Fruit fly (Drosophila melanogaster) whole organism, embryonic: ENCODE measurements around the gene CG46462.

Source experiments
- CG10267 ChIP-seq: fragments of 200-800 bp; sonication (Bioruptor generic); optimal IDR thresholded peaks from 2 replicates; lab custom pipeline; 2018; ENCODE audit warnings: missing biosample characterization, mild to moderate bottlenecking, missing genetic modification characterization, moderate library complexity
- CG10366 ChIP-seq: fragments of 200-800 bp; sonication (Bioruptor generic); IDR thresholded peaks from 2 replicates; pipeline ENCODE4 v1.3.6; 2022; ENCODE audit warnings: missing biosample characterization, missing genetic modification characterization
- CG10543 ChIP-seq: fragments of 200-800 bp; sonication (Bioruptor generic); optimal IDR thresholded peaks from 3 replicates; lab custom pipeline; 2017; ENCODE audit warnings: missing biosample characterization, mild to moderate bottlenecking, missing genetic modification characterization, moderate library complexity
- CG11695 ChIP-seq: fragments of 200-800 bp; sonication (Bioruptor generic); IDR thresholded peaks from 3 replicates; pipeline ENCODE4 v1.3.6; 2022; ENCODE audit warnings: missing biosample characterization, missing genetic modification characterization
- CG12236 ChIP-seq: fragments of 200-800 bp; sonication (Bioruptor generic); optimal IDR thresholded peaks from 2 replicates; lab custom pipeline; 2016; ENCODE audit warnings: missing biosample characterization, missing genetic modification characterization
- CG12942 ChIP-seq: fragments of 200-800 bp; sonication (Bioruptor generic); optimal IDR thresholded peaks from 3 replicates; lab custom pipeline; 2016; ENCODE audit warnings: missing biosample characterization, missing genetic modification characterization
- CG14014 ChIP-seq: fragments of 200-800 bp; sonication (Bioruptor generic); IDR thresholded peaks from 2 replicates; pipeline ENCODE4 v1.3.6; 2022; ENCODE audit warnings: missing biosample characterization, missing genetic modification characterization
- CG14667 ChIP-seq: fragments of 200-800 bp; sonication (Bioruptor generic); IDR thresholded peaks from 2 replicates; pipeline ENCODE4 v1.3.6; 2022; ENCODE audit warnings: missing biosample characterization, missing genetic modification characterization
- CG14860 ChIP-seq: fragments of 200-800 bp; sonication (Bioruptor generic); IDR thresholded peaks from 3 replicates; pipeline ENCODE4 v1.3.6; 2022; ENCODE audit warnings: missing biosample characterization, missing genetic modification characterization; ENCODE audit not compliant: partially characterized antibody
- CG1603 ChIP-seq: fragments of 200-800 bp; sonication (Bioruptor generic); optimal IDR thresholded peaks from 2 replicates; lab custom pipeline; 2019; ENCODE audit warnings: missing biosample characterization, mild to moderate bottlenecking, missing genetic modification characterization, moderate library complexity
- CG18262 ChIP-seq: fragments of 200-800 bp; optimal IDR thresholded peaks from 3 replicates; lab custom pipeline; 2019; ENCODE audit warnings: missing biosample characterization, mild to moderate bottlenecking, missing genetic modification characterization, moderate library complexity
- CG3838 ChIP-seq: fragments of 200-800 bp; sonication (Bioruptor generic); optimal IDR thresholded peaks from 3 replicates; lab custom pipeline; 2016; ENCODE audit warnings: missing biosample characterization, missing genetic modification characterization
- CG3847 ChIP-seq: fragments of 200-800 bp; sonication (Bioruptor generic); IDR thresholded peaks from 2 replicates; pipeline ENCODE4 v1.3.6; 2022; ENCODE audit warnings: missing biosample characterization, missing genetic modification characterization
- CG4730 ChIP-seq: fragments of 200-800 bp; sonication (Bioruptor generic); IDR thresholded peaks from 2 replicates; pipeline ENCODE4 v1.3.6; 2022; ENCODE audit warnings: missing biosample characterization, missing genetic modification characterization
- CG7745 ChIP-seq: fragments of 200-800 bp; sonication (Bioruptor generic); optimal IDR thresholded peaks from 2 replicates; lab custom pipeline; 2018; ENCODE audit warnings: missing biosample characterization, mild to moderate bottlenecking, missing genetic modification characterization, moderate library complexity
- CG8281 ChIP-seq: fragments of 200-800 bp; sonication (Bioruptor generic); optimal IDR thresholded peaks from 2 replicates; lab custom pipeline; 2018; ENCODE audit warnings: missing biosample characterization, mild to moderate bottlenecking, missing genetic modification characterization, moderate library complexity
- CG9727 ChIP-seq: fragments of 200-800 bp; sonication (Bioruptor generic); optimal IDR thresholded peaks from 3 replicates; lab custom pipeline; 2017; ENCODE audit warnings: missing biosample characterization, mild to moderate bottlenecking, missing genetic modification characterization
- CG9932 ChIP-seq: fragments of 200-800 bp; sonication (Bioruptor generic); IDR thresholded peaks from 2 replicates; pipeline ENCODE4 v1.3.6; 2022; ENCODE audit warnings: missing biosample characterization, missing genetic modification characterization
- CHES-1-like ChIP-seq: fragments of 200-800 bp; sonication (Bioruptor generic); optimal IDR thresholded peaks from 2 replicates; lab custom pipeline; 2016; ENCODE audit warnings: missing biosample characterization, missing genetic modification characterization
- Dbx ChIP-seq: fragments of 200-800 bp; sonication (Bioruptor generic); IDR thresholded peaks from 3 replicates; pipeline ENCODE4 v1.3.6; 2022; ENCODE audit warnings: missing biosample characterization, missing genetic modification characterization
- Dip3 ChIP-seq: fragments of 200-800 bp; sonication (Bioruptor generic); optimal IDR thresholded peaks from 3 replicates; lab custom pipeline; 2016; ENCODE audit warnings: missing biosample characterization, missing genetic modification characterization
- H2.0 ChIP-seq: fragments of 200-800 bp; sonication (Bioruptor generic); IDR thresholded peaks from 2 replicates; pipeline ENCODE4 v1.3.6; 2022; ENCODE audit warnings: missing biosample characterization, missing genetic modification characterization
- Hr51 ChIP-seq, 2 experiments: fragments of 200-800 bp; sonication (Bioruptor generic); optimal IDR thresholded peaks; 2 replicates in 1 of 2; 3 replicates in 1 of 2; lab custom pipeline; 2016 to 2018; ENCODE audit warnings: missing biosample characterization in 2 of 2, missing genetic modification characterization in 2 of 2, mild to moderate bottlenecking in 1 of 2, moderate library complexity in 1 of 2
- Hsf ChIP-seq: fragments of 200-800 bp; sonication (Bioruptor generic); optimal IDR thresholded peaks from 3 replicates; lab custom pipeline; 2016; ENCODE audit warnings: missing biosample characterization, missing genetic modification characterization
- Med ChIP-seq: fragments of 200-800 bp; sonication (Bioruptor generic); peaks from one replicate; lab custom pipeline; 2016; ENCODE audit warnings: missing biosample characterization, missing genetic modification characterization, mild to moderate bottlenecking, inconsistent platforms, moderate library complexity
- Neu2 ChIP-seq: fragments of 200-800 bp; sonication (Bioruptor generic); optimal IDR thresholded peaks from 3 replicates; lab custom pipeline; 2016; ENCODE audit warnings: missing biosample characterization, missing genetic modification characterization, borderline replicate concordance
- Opbp ChIP-seq: fragments of 200-800 bp; sonication (Bioruptor generic); IDR thresholded peaks from 3 replicates; pipeline ENCODE4 v1.3.6; 2022; ENCODE audit warnings: missing biosample characterization, missing genetic modification characterization; ENCODE audit not compliant: partially characterized antibody
- Sox102F ChIP-seq: fragments of 200-800 bp; sonication (Bioruptor generic); optimal IDR thresholded peaks from 2 replicates; lab custom pipeline; 2018; ENCODE audit warnings: missing biosample characterization, mild to moderate bottlenecking, missing genetic modification characterization, moderate library complexity
- Vsx1 ChIP-seq: fragments of 200-800 bp; sonication (Bioruptor generic); optimal IDR thresholded peaks from 2 replicates; lab custom pipeline; 2017; ENCODE audit warnings: missing biosample characterization, mild to moderate bottlenecking, missing genetic modification characterization, missing genetic modification reagents
- Xrp1 ChIP-seq: fragments of 200-800 bp; sonication (Bioruptor generic); IDR thresholded peaks from 2 replicates; pipeline ENCODE4 v1.3.6; 2022; ENCODE audit warnings: missing biosample characterization, missing genetic modification characterization
- az2 ChIP-seq: fragments of 200-800 bp; sonication (Bioruptor generic); optimal IDR thresholded peaks from 3 replicates; lab custom pipeline; 2016; ENCODE audit warnings: missing biosample characterization, missing genetic modification characterization
- bcd ChIP-seq: fragments of 200-800 bp; sonication (Bioruptor generic); optimal IDR thresholded peaks from 2 replicates; lab custom pipeline; 2017; ENCODE audit warnings: missing biosample characterization, mild to moderate bottlenecking, missing genetic modification characterization
- chn ChIP-seq: fragments of 200-800 bp; sonication (Bioruptor generic); optimal IDR thresholded peaks from 2 replicates; lab custom pipeline; 2016; ENCODE audit warnings: missing biosample characterization, missing genetic modification characterization
- dmrt99B ChIP-seq: fragments of 200-800 bp; sonication (Bioruptor generic); optimal IDR thresholded peaks from 2 replicates; lab custom pipeline; 2018; ENCODE audit warnings: missing biosample characterization, mild to moderate bottlenecking, missing genetic modification characterization, moderate library complexity
- dpn ChIP-seq, 2 experiments: fragments of 200-800 bp; sonication (Bioruptor generic); optimal IDR thresholded peaks; 3 replicates each; lab custom pipeline; 2016; ENCODE audit warnings: missing biosample characterization in 2 of 2, missing genetic modification characterization in 2 of 2
- ems ChIP-seq: fragments of 200-800 bp; sonication (Bioruptor generic); optimal IDR thresholded peaks from 3 replicates; lab custom pipeline; 2016; ENCODE audit warnings: missing biosample characterization, missing genetic modification characterization
- gem ChIP-seq: fragments of 200-800 bp; sonication (Bioruptor generic); optimal IDR thresholded peaks from 2 replicates; lab custom pipeline; 2019; ENCODE audit warnings: missing biosample characterization, mild to moderate bottlenecking, missing genetic modification characterization, moderate library complexity
- gsb-n ChIP-seq: fragments of 200-800 bp; sonication (Bioruptor generic); optimal IDR thresholded peaks from 3 replicates; lab custom pipeline; 2018; ENCODE audit warnings: missing biosample characterization, mild to moderate bottlenecking, missing genetic modification characterization
- ken ChIP-seq: fragments of 200-800 bp; sonication (Bioruptor generic); IDR thresholded peaks from 3 replicates; pipeline ENCODE4 v1.3.6; 2022; ENCODE audit warnings: missing biosample characterization, missing genetic modification characterization
- lilli ChIP-seq: fragments of 200-800 bp; sonication (Bioruptor generic); optimal IDR thresholded peaks from 3 replicates; lab custom pipeline; 2016; ENCODE audit warnings: missing biosample characterization, missing genetic modification characterization
- otp ChIP-seq: fragments of 200-800 bp; sonication (Bioruptor generic); IDR thresholded peaks from 3 replicates; pipeline ENCODE4, ENCODE4 v1.3.6; 2022; ENCODE audit warnings: missing biosample characterization, missing genetic modification characterization
- pfk ChIP-seq: fragments of 200-800 bp; sonication (Bioruptor generic); optimal IDR thresholded peaks from 2 replicates; lab custom pipeline; 2018; ENCODE audit warnings: missing biosample characterization, mild to moderate bottlenecking, missing genetic modification characterization, moderate library complexity
- prd ChIP-seq, 3 experiments: fragments of >200 bp in 2 of 3; fragments of 200-800 bp in 1 of 3; sonication (Bioruptor generic) in 1 of 3; optimal IDR thresholded peaks in 2 of 3; IDR thresholded peaks in 1 of 3; 2 replicates in 2 of 3; 3 replicates in 1 of 3; pipeline versions ENCODE4 v1.3.6 to Lab custom; 2017 to 2022; ENCODE audit warnings: missing biosample characterization in 1 of 3, missing genetic modification characterization in 1 of 3
- ranshi ChIP-seq: fragments of 200-800 bp; sonication (Bioruptor generic); IDR thresholded peaks from 2 replicates; pipeline ENCODE4 v1.3.6; 2022; ENCODE audit warnings: missing biosample characterization, missing genetic modification characterization
- row ChIP-seq: fragments of 200-800 bp; sonication (Bioruptor generic); IDR thresholded peaks from 3 replicates; pipeline ENCODE4 v1.3.6; 2022; ENCODE audit warnings: missing biosample characterization, missing genetic modification characterization
- slbo ChIP-seq: fragments of 200-800 bp; sonication (Bioruptor generic); IDR thresholded peaks from 2 replicates; pipeline ENCODE4 v1.3.6; 2022; ENCODE audit warnings: missing biosample characterization, missing genetic modification characterization
- slp2 ChIP-seq: fragments of 200-800 bp; sonication (Bioruptor generic); optimal IDR thresholded peaks from 2 replicates; lab custom pipeline; 2016; ENCODE audit warnings: missing biosample characterization, missing genetic modification characterization
- tio ChIP-seq: fragments of 200-800 bp; sonication (Bioruptor generic); optimal IDR thresholded peaks from 2 replicates; lab custom pipeline; 2017; ENCODE audit warnings: missing biosample characterization, missing genetic modification characterization, inconsistent platforms
- toy ChIP-seq: fragments of 200-800 bp; sonication (Bioruptor generic); IDR thresholded peaks from 2 replicates; pipeline ENCODE4 v1.3.6; 2022; ENCODE audit warnings: missing biosample characterization, missing genetic modification characterization
- zfh2 ChIP-seq: fragments of 200-800 bp; sonication (Bioruptor generic); optimal IDR thresholded peaks from 2 replicates; lab custom pipeline; 2016; ENCODE audit warnings: missing biosample characterization, missing genetic modification characterization

Gene CG46462

DNA sequence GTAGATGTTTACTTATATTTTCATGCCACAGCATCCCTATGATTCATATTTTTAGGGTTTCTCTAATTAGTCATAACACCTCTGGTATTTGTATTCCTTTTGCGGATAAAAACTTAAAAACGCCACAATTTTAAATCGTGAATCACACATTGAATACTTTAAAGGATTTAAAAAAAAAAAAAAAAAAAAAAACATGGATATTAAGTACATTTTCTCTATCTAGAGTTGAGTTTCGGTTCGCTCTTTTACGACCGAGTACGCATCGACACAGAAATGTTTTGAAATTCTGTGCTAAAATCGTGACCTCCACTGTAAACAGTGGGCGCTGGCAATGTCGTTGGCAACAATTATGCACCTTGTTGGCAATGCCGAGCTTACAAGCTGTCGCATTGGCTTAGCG lies 26.1 kb upstream of the CG46462 start (continued):
- no peak for TF ChIP-seq CG10543 (GFP tag; lab: Kevin White, UChicago)
- no peak for TF ChIP-seq CG8281 (tag; lab: Kevin White, UChicago)
- TF ChIP-seq slp2 (GFP tag; lab: Kevin White, UChicago), result peak; percentile 4
- 0 out of 2 replicates have a peak, but pooled peaks have one; percentile 22 for TF ChIP-seq CG3847 (GFP tag; lab: Robert Waterston, UW)
- TF ChIP-seq Xrp1 (GFP tag; lab: Robert Waterston, UW), result 0 out of 2 replicates have a peak, but pooled peaks have one; percentile 10
- no peak for TF ChIP-seq CG14860 (GFP tag; lab: Robert Waterston, UW)
- TF ChIP-seq zfh2 (GFP tag; lab: Kevin White, UChicago), result peak; percentile 31
- TF ChIP-seq Dip3, result peak; percentile 31
- peak; percentile 36; the same call in 1 of the 3 replicates for TF ChIP-seq row
- TF ChIP-seq Med (GFP tag; lab: Kevin White, UChicago), result peak; percentile 80
- peak; percentile 40 for TF ChIP-seq Hsf
- peak; percentile 16 for TF ChIP-seq dmrt99B (tag; lab: Kevin White, UChicago)
- no peak for TF ChIP-seq CG1603 (tag; lab: Kevin White, UChicago)
- TF ChIP-seq chn (GFP tag; lab: Kevin White, UChicago), result peak; percentile 10
- 0 out of 3 replicates have a peak, but pooled peaks have one; percentile 8 for TF ChIP-seq CG11695 (GFP tag; lab: Robert Waterston, UW)
- peak; percentile 12 for TF ChIP-seq CG9727 (GFP tag; lab: Kevin White, UChicago)
- peak; percentile 44 for TF ChIP-seq lilli
- no peak for TF ChIP-seq Opbp (GFP tag; lab: Robert Waterston, UW)
- TF ChIP-seq CG14014, result peak; percentile 23; the same call in 1 of the 2 replicates
- peak; percentile 39 for TF ChIP-seq tio
- TF ChIP-seq dpn (GFP tag; optimal IDR thresholded peaks at IDR 0.05; lab: Kevin White, UChicago), result peak in 1 of 2 experiments; percentile 13
- TF ChIP-seq CHES-1-like, result peak; percentile 26
- no peak for TF ChIP-seq CG7745 (tag; lab: Kevin White, UChicago)
- TF ChIP-seq Dbx (GFP tag; lab: Robert Waterston, UW), result 0 out of 3 replicates have a peak, but pooled peaks have one; percentile 33
- peak; percentile 28 for TF ChIP-seq gem (tag; lab: Kevin White, UChicago)
- peak in 1 of 2 experiments; percentile 43 for TF ChIP-seq Hr51 (GFP tag; optimal IDR thresholded peaks at IDR 0.05; lab: Kevin White, UChicago)
- TF ChIP-seq slbo (GFP tag; lab: Robert Waterston, UW), result peak; percentile 54
- peak; percentile 41 for TF ChIP-seq CG9932 (GFP tag; lab: Robert Waterston, UW)
- no peak for TF ChIP-seq CG12942
- 0 out of 3 replicates have a peak, but pooled peaks have one; percentile 14 for TF ChIP-seq otp (GFP tag; lab: Robert Waterston, UW)
- peak; percentile 14 for TF ChIP-seq ems (GFP tag; lab: Kevin White, UChicago)
- no peak for TF ChIP-seq CG14667 (GFP tag; lab: Robert Waterston, UW)
- TF ChIP-seq gsb-n (tag; lab: Kevin White, UChicago), result no peak
- TF ChIP-seq pfk (GFP tag; lab: Kevin White, UChicago), result no peak
- TF ChIP-seq ranshi, result 0 out of 2 replicates have a peak, but pooled peaks have one; percentile 20
- no peak for TF ChIP-seq toy (GFP tag; lab: Robert Waterston, UW)
- peak; percentile 5 for TF ChIP-seq CG18262 (tag; lab: Kevin White, UChicago)
- TF ChIP-seq CG10366 (GFP tag; lab: Robert Waterston, UW), result peak; percentile 34; the same call in 1 of the 2 replicates
- no peak for TF ChIP-seq ken
- no peak for TF ChIP-seq CG3838 (GFP tag; lab: Kevin White, UChicago)
- TF ChIP-seq Vsx1 (GFP tag; lab: Kevin White, UChicago), result no peak
- no peak for TF ChIP-seq CG10267
- no peak for TF ChIP-seq prd (optimal IDR thresholded peaks at IDR 0.05; lab: Kevin White, UChicago)
- 0 out of 3 replicates have a peak, but pooled peaks have one; percentile 16 for TF ChIP-seq prd (GFP tag; IDR thresholded peaks at IDR 0.05; lab: Robert Waterston, UW)
- peak; percentile 4 for TF ChIP-seq bcd (GFP tag; lab: Kevin White, UChicago)
- TF ChIP-seq Neu2, result no peak
- no peak for TF ChIP-seq CG12236 (GFP tag; lab: Kevin White, UChicago)
- TF ChIP-seq CG4730 (GFP tag; lab: Robert Waterston, UW), result no peak
- peak; percentile 35 for TF ChIP-seq Sox102F
- peak; percentile 17 for TF ChIP-seq az2 (GFP tag; lab: Kevin White, UChicago)
- 0 out of 2 replicates have a peak, but pooled peaks have one; percentile 8 for TF ChIP-seq H2.0 (GFP tag; lab: Robert Waterston, UW)
